Worm (Caenorhabditis elegans): ENCODE results near the gene pgp-8.

Gene pgp-8

DNA sequence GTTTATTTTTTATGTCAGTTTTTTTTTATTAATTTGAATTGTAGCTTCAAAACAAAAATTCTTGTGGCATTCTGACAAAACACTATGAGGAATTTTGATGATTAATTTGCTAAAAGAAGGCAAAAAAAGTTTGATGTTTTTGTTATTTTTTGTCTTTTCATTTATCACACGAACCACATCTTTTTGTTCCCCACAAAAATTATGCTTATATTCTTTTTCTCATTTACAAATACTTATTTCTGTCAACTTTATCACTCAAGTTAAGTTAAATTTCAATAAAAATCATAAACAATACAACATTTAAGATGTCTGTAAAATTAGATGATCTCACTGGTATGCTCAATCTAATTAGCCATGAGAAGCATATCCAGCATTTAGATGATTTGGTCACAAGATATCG is 24.0 kb upstream of the pgp-8 start, which contains the start of gene F47B10.6:
Gene F47B10.6, plus strand, starts transcription at position 301 of the 400 bp plus-strand sequence.
- TF ChIP-seq tbx-8 (GFP tag; optimal IDR thresholded peaks at IDR 0.05) = no peak
- no peak for TF ChIP-seq unc-120 (tag; optimal IDR thresholded peaks at IDR 0.05; ENCODE audit: poor library complexity, severe bottlenecking)
- no peak for TF ChIP-seq M03D4.4 (tag; optimal IDR thresholded peaks at IDR 0.05)
- no peak for TF ChIP-seq lin-32 (GFP tag; optimal IDR thresholded peaks at IDR 0.05)
- no peak for TF ChIP-seq ceh-43 (GFP tag; optimal IDR thresholded peaks at IDR 0.05)
- no peak for TF ChIP-seq nhr-76 (tag; optimal IDR thresholded peaks at IDR 0.05)
- TF ChIP-seq cnd-1 (tag; optimal IDR thresholded peaks at IDR 0.05) = no peak
- no peak for TF ChIP-seq nhr-28 (tag; optimal IDR thresholded peaks at IDR 0.05)
- no peak for TF ChIP-seq ham-2 (GFP tag; optimal IDR thresholded peaks at IDR 0.05)
- TF ChIP-seq drap-1 (GFP tag; optimal IDR thresholded peaks at IDR 0.05) = no peak
- no peak for TF ChIP-seq sptf-1 (tag; optimal IDR thresholded peaks at IDR 0.05)
- no peak for TF ChIP-seq unc-39 (tag; optimal IDR thresholded peaks at IDR 0.05)
- TF ChIP-seq unc-62 (GFP tag; optimal IDR thresholded peaks at IDR 0.05) = no peak

DNA sequence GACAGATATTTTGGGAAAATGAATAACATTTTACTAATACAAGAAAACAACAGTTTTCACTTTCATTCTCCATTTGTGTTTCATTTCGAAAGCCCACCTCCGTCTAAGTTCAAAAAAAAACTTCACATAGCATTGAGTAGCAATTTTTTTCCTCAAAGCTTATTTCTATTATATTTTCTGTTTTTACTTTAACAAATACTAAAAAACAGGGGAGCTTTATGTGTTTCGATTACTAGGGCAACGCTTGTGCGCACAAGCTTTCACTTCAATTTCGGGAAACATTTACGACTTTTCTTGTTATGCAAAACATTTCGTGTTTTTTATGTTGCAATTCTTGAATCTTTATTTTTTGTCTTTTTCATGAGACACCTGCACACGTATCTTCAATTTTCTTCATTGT is 21.6 kb upstream of the pgp-8 start, which contains the start of gene T21E8.5:
Gene T21E8.5, plus strand, starts transcription at position 301 of the 400 bp plus-strand sequence.
- TF ChIP-seq mls-2 (tag; optimal IDR thresholded peaks at IDR 0.05) = no peak
- no peak for TF ChIP-seq zip-8 (tag; optimal IDR thresholded peaks at IDR 0.05)
- no peak for TF ChIP-seq M03D4.4 (tag; optimal IDR thresholded peaks at IDR 0.05)
- no peak for TF ChIP-seq drap-1 (GFP tag; optimal IDR thresholded peaks at IDR 0.05)
- no peak for TF ChIP-seq bed-3 (GFP tag; optimal IDR thresholded peaks at IDR 0.05)

DNA sequence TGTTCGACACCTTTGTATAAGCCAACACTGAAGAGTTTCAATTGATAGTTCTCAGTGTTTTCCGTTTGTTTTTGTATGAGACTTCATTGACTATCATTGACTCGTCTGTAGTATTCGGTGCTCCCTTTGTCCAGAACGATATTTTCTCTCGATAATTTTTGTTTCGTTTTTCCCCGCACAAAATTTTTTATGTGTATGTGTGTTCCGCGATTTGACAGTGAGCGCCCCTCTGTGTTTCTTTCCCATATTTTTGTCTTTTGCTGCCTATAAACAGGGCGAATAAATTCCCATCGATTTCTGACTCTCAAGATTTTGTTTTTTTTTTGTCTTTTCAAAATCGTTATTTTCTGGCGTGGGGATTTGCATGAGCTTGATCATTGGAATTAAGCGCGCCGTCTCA is 19.0 kb upstream of the pgp-8 start, which contains the start of gene T21E8.7:
Gene T21E8.7, plus strand, starts transcription at position 301 of the 400 bp plus-strand sequence.
- TF ChIP-seq ceh-39 (tag; optimal IDR thresholded peaks at IDR 0.05) = no peak
- no peak for TF ChIP-seq ceh-43 (GFP tag; optimal IDR thresholded peaks at IDR 0.05)
- TF ChIP-seq hlh-1 (tag; optimal IDR thresholded peaks at IDR 0.05) = no peak
- no peak for TF ChIP-seq elt-3 (tag; optimal IDR thresholded peaks at IDR 0.05)

DNA sequence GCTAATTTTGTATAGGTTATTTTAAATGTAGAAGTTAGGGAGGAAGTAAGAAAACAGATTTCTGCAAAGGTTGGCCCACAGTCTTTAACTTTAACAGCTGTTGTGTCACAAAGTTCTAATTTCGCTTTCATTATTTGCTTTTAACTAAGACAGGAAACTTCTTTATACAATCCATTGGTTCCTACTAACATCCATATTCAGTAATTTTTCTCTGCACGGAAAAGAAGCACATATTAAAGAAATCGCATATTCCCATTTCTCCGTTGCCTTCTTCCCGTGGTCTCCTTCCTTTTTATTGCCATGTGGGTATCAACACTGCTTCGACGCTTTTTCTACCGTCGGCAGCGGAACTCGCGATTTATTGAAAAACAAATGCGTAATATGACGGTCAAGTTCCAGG is 17.8 kb upstream of the pgp-8 start, which contains the start of gene T21E8.6:
Gene T21E8.6, plus strand, starts transcription at position 301 of the 400 bp plus-strand sequence.
- no peak for TF ChIP-seq lin-32 (GFP tag; optimal IDR thresholded peaks at IDR 0.05)
- TF ChIP-seq nhr-2 (tag; optimal IDR thresholded peaks at IDR 0.05) = no peak
- no peak for TF ChIP-seq nhr-28 (tag; optimal IDR thresholded peaks at IDR 0.05)
- TF ChIP-seq ceh-83 (GFP tag; optimal IDR thresholded peaks at IDR 0.05) = no peak
- TF ChIP-seq mep-1 (tag; optimal IDR thresholded peaks at IDR 0.05) = no peak
- TF ChIP-seq blmp-1 (tag; optimal IDR thresholded peaks at IDR 0.05) = no peak
- TF ChIP-seq tbx-8 (GFP tag; optimal IDR thresholded peaks at IDR 0.05) = no peak
- TF ChIP-seq hlh-1 (tag; optimal IDR thresholded peaks at IDR 0.05) = no peak
- no peak for TF ChIP-seq ztf-11 (tag; optimal IDR thresholded peaks at IDR 0.05)
- TF ChIP-seq sem-2 (GFP tag; optimal IDR thresholded peaks at IDR 0.05) = no peak
- no peak for TF ChIP-seq ham-2 (GFP tag; optimal IDR thresholded peaks at IDR 0.05)
- TF ChIP-seq elt-1 (tag; optimal IDR thresholded peaks at IDR 0.05; ENCODE audit: borderline replicate concordance, insufficient read depth) = no peak
- TF ChIP-seq lsy-2 (tag; optimal IDR thresholded peaks at IDR 0.05) = no peak
- TF ChIP-seq mls-2 (tag; optimal IDR thresholded peaks at IDR 0.05) = no peak
- no peak for TF ChIP-seq mab-5 (tag; optimal IDR thresholded peaks at IDR 0.05)
- no peak for TF ChIP-seq flh-1 (GFP tag; optimal IDR thresholded peaks at IDR 0.05)
- no peak for TF ChIP-seq ces-1 (GFP tag; optimal IDR thresholded peaks at IDR 0.05)
- no peak for TF ChIP-seq nhr-237 (tag; optimal IDR thresholded peaks at IDR 0.05)
- no peak for TF ChIP-seq elt-3 (tag; optimal IDR thresholded peaks at IDR 0.05)

DNA sequence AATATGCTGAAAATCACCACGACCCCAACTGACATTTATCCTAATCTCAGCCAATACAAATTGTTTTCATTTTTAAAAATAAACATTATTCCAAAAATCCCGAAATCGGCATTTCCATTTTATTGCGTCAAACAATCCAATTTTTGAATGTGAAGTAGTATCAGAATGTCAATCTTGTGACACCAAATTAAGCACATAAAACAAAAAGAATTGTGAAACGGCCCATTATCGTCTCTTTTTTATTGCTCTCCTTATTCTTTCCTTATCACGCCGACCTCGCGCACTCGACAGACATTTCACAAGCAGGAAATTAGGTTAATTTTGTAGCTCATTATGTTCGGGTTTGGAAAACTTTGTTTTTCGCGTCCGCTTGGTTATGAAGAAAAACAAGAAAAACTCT is 16.3 kb upstream of the pgp-8 start, which contains the start of gene T21E8.4:
Gene T21E8.4, plus strand, starts transcription at position 301 of the 400 bp plus-strand sequence.
- no peak for TF ChIP-seq ham-2 (GFP tag; optimal IDR thresholded peaks at IDR 0.05)
- no peak for TF ChIP-seq nhr-12 (tag; optimal IDR thresholded peaks at IDR 0.05)

All from whole organism, mixed stage, embryonic.